Fruit fly (Drosophila melanogaster) whole organism, embryonic: ENCODE data around the gene CG11409.

Experiments
- Blimp-1 ChIP-seq: fragments of 200-800 bp; sonication (Bioruptor generic); optimal IDR thresholded peaks from 3 replicates; lab custom pipeline; 2018; ENCODE audit warnings: missing biosample characterization, missing genetic modification characterization, mild to moderate bottlenecking, moderate library complexity, missing genetic modification reagents
- C15 ChIP-seq: fragments of 200-800 bp; sonication (Bioruptor generic); IDR thresholded peaks from 3 replicates; pipeline ENCODE4 v1.3.6; 2022; ENCODE audit warnings: missing biosample characterization, missing genetic modification characterization
- CG10979 ChIP-seq: fragments of 200-800 bp; sonication (Bioruptor generic); optimal IDR thresholded peaks from 2 replicates; lab custom pipeline; 2018; ENCODE audit warnings: missing biosample characterization, mild to moderate bottlenecking, missing genetic modification characterization, moderate library complexity
- CG11398 ChIP-seq: fragments of 200-800 bp; sonication (Bioruptor generic); optimal IDR thresholded peaks from 2 replicates; lab custom pipeline; 2016; ENCODE audit warnings: missing biosample characterization, missing genetic modification characterization
- CG15696 ChIP-seq: fragments of 200-800 bp; sonication (Bioruptor generic); optimal IDR thresholded peaks from 2 replicates; lab custom pipeline; 2019; ENCODE audit warnings: missing biosample characterization, mild to moderate bottlenecking, missing genetic modification characterization, moderate library complexity
- CG17829 ChIP-seq: fragments of 200-800 bp; optimal IDR thresholded peaks from 2 replicates; lab custom pipeline; 2019; ENCODE audit warnings: missing biosample characterization, mild to moderate bottlenecking, missing genetic modification characterization, moderate library complexity
- CG2712 ChIP-seq: fragments of 200-800 bp; optimal IDR thresholded peaks from 3 replicates; lab custom pipeline; 2019; ENCODE audit warnings: missing biosample characterization, mild to moderate bottlenecking, missing genetic modification characterization, moderate library complexity
- CG4404 ChIP-seq: fragments of 200-800 bp; sonication (Bioruptor generic); IDR thresholded peaks from 2 replicates; pipeline ENCODE4 v1.3.6; 2022; ENCODE audit warnings: missing biosample characterization, missing genetic modification characterization
- CG4707 ChIP-seq: fragments of 200-800 bp; sonication (Bioruptor generic); optimal IDR thresholded peaks from 2 replicates; lab custom pipeline; 2018; ENCODE audit warnings: missing biosample characterization, mild to moderate bottlenecking, missing genetic modification characterization, moderate library complexity
- CG5245 ChIP-seq: fragments of 200-800 bp; sonication (Bioruptor generic); optimal IDR thresholded peaks from 3 replicates; lab custom pipeline; 2016; ENCODE audit warnings: missing biosample characterization, missing genetic modification characterization
- CG6765 ChIP-seq: fragments of 200-800 bp; sonication (Bioruptor generic); optimal IDR thresholded peaks from 3 replicates; lab custom pipeline; 2017; ENCODE audit warnings: missing biosample characterization, mild to moderate bottlenecking, missing genetic modification characterization
- CG6791 ChIP-seq: fragments of 200-800 bp; sonication (Bioruptor generic); IDR thresholded peaks from 3 replicates; pipeline ENCODE4 v1.3.6; 2022; ENCODE audit warnings: missing biosample characterization, missing genetic modification characterization; ENCODE audit not compliant: partially characterized antibody
- CG6854 ChIP-seq: fragments of 200-800 bp; sonication (Bioruptor generic); optimal IDR thresholded peaks from 3 replicates; lab custom pipeline; 2017; ENCODE audit warnings: missing biosample characterization, mild to moderate bottlenecking, missing genetic modification characterization
- CG7372 ChIP-seq: fragments of 200-800 bp; sonication (Bioruptor generic); IDR thresholded peaks from 2 replicates; pipeline ENCODE4 v1.3.6; 2022; ENCODE audit warnings: missing biosample characterization, missing genetic modification characterization
- CG9215 ChIP-seq: fragments of 200-800 bp; sonication (Bioruptor generic); IDR thresholded peaks from 2 replicates; pipeline ENCODE4 v1.3.6; 2022; ENCODE audit warnings: missing biosample characterization, missing genetic modification characterization
- Dip3 ChIP-seq: fragments of 200-800 bp; sonication (Bioruptor generic); optimal IDR thresholded peaks from 3 replicates; lab custom pipeline; 2016; ENCODE audit warnings: missing biosample characterization, missing genetic modification characterization
- ERR ChIP-seq: fragments of 200-800 bp; sonication (Bioruptor generic); optimal IDR thresholded peaks from 2 replicates; lab custom pipeline; 2016; ENCODE audit warnings: missing biosample characterization, missing genetic modification characterization
- Fer2 ChIP-seq: fragments of 200-800 bp; sonication (Bioruptor generic); optimal IDR thresholded peaks from 2 replicates; lab custom pipeline; 2018; ENCODE audit warnings: missing biosample characterization, mild to moderate bottlenecking, missing genetic modification characterization, moderate library complexity
- HLH54F ChIP-seq: fragments of 200-800 bp; sonication (Bioruptor generic); optimal IDR thresholded peaks from 3 replicates; lab custom pipeline; 2016; ENCODE audit warnings: missing biosample characterization, missing genetic modification characterization
- Hr51 ChIP-seq, 2 experiments: fragments of 200-800 bp; sonication (Bioruptor generic); optimal IDR thresholded peaks; 2 replicates in 1 of 2; 3 replicates in 1 of 2; lab custom pipeline; 2016 to 2018; ENCODE audit warnings: missing biosample characterization in 2 of 2, missing genetic modification characterization in 2 of 2, mild to moderate bottlenecking in 1 of 2, moderate library complexity in 1 of 2
- Hsf ChIP-seq: fragments of 200-800 bp; sonication (Bioruptor generic); optimal IDR thresholded peaks from 3 replicates; lab custom pipeline; 2016; ENCODE audit warnings: missing biosample characterization, missing genetic modification characterization
- MESR4 ChIP-seq: fragments of 200-800 bp; sonication (Bioruptor generic); optimal IDR thresholded peaks from 2 replicates; lab custom pipeline; 2018; ENCODE audit warnings: missing biosample characterization, mild to moderate bottlenecking, missing genetic modification characterization, moderate library complexity
- Max ChIP-seq: fragments of 200-800 bp; sonication (Bioruptor generic); optimal IDR thresholded peaks from 2 replicates; lab custom pipeline; 2016; ENCODE audit warnings: missing biosample characterization, mild to moderate bottlenecking, missing genetic modification characterization
- Scr ChIP-seq: fragments of 200-800 bp; sonication (Bioruptor generic); IDR thresholded peaks from 2 replicates; pipeline ENCODE4 v1.3.6; 2022; ENCODE audit warnings: missing biosample characterization, missing genetic modification characterization; ENCODE audit not compliant: partially characterized antibody
- Sox102F ChIP-seq: fragments of 200-800 bp; sonication (Bioruptor generic); optimal IDR thresholded peaks from 2 replicates; lab custom pipeline; 2018; ENCODE audit warnings: missing biosample characterization, mild to moderate bottlenecking, missing genetic modification characterization, moderate library complexity
- Sry-δ ChIP-seq: fragments of 200-800 bp; sonication (Bioruptor generic); optimal IDR thresholded peaks from 2 replicates; lab custom pipeline; 2016; ENCODE audit warnings: missing biosample characterization, missing genetic modification characterization
- Tbp ChIP-seq: fragments of >200 bp; optimal IDR thresholded peaks from 2 replicates; lab custom pipeline; 2018; ENCODE audit warnings: missing biosample characterization, missing genetic modification characterization
- Vsx1 ChIP-seq: fragments of 200-800 bp; sonication (Bioruptor generic); optimal IDR thresholded peaks from 2 replicates; lab custom pipeline; 2017; ENCODE audit warnings: missing biosample characterization, mild to moderate bottlenecking, missing genetic modification characterization, missing genetic modification reagents
- ab ChIP-seq: fragments of 200-800 bp; sonication (Bioruptor generic); optimal IDR thresholded peaks from 2 replicates; lab custom pipeline; 2016; ENCODE audit warnings: missing biosample characterization, missing genetic modification characterization
- ac ChIP-seq: fragments of 200-800 bp; sonication (Bioruptor generic); optimal IDR thresholded peaks from 3 replicates; lab custom pipeline; 2017; ENCODE audit warnings: missing biosample characterization, mild to moderate bottlenecking, missing genetic modification characterization
- al ChIP-seq: fragments of 200-800 bp; sonication (Bioruptor generic); IDR thresholded peaks from 2 replicates; pipeline ENCODE4 v1.3.6; 2022; ENCODE audit warnings: missing biosample characterization, missing genetic modification characterization
- bowl ChIP-seq: fragments of 200-800 bp; sonication (Bioruptor generic); IDR thresholded peaks from 2 replicates; pipeline ENCODE4 v1.3.6; 2022; ENCODE audit warnings: missing biosample characterization, missing genetic modification characterization
- btn ChIP-seq: fragments of 200-800 bp; sonication (Bioruptor generic); optimal IDR thresholded peaks from 2 replicates; lab custom pipeline; 2016; ENCODE audit warnings: missing biosample characterization, missing genetic modification characterization
- cg ChIP-seq: fragments of 200-800 bp; sonication (Bioruptor generic); optimal IDR thresholded peaks from 3 replicates; lab custom pipeline; 2019; ENCODE audit warnings: missing biosample characterization, mild to moderate bottlenecking, missing genetic modification characterization, moderate library complexity
- crol ChIP-seq: fragments of 200-800 bp; sonication (Bioruptor generic); IDR thresholded peaks from 2 replicates; pipeline ENCODE4 v1.3.6; 2022; ENCODE audit warnings: missing biosample characterization, missing genetic modification characterization
- fru ChIP-seq: fragments of >200 bp; optimal IDR thresholded peaks from 2 replicates; lab custom pipeline; 2017
- fu2 ChIP-seq: fragments of 200-800 bp; sonication (Bioruptor generic); optimal IDR thresholded peaks from 2 replicates; lab custom pipeline; 2016; ENCODE audit warnings: missing biosample characterization, missing genetic modification characterization
- gsb-n ChIP-seq: fragments of 200-800 bp; sonication (Bioruptor generic); optimal IDR thresholded peaks from 3 replicates; lab custom pipeline; 2018; ENCODE audit warnings: missing biosample characterization, mild to moderate bottlenecking, missing genetic modification characterization
- hbn ChIP-seq: fragments of 200-800 bp; sonication (Bioruptor generic); IDR thresholded peaks from 2 replicates; pipeline ENCODE4 v1.3.6; 2022; ENCODE audit warnings: missing biosample characterization, missing genetic modification characterization; ENCODE audit not compliant: partially characterized antibody
- odd ChIP-seq: fragments of 200-800 bp; sonication (Bioruptor generic); optimal IDR thresholded peaks from 2 replicates; lab custom pipeline; 2017; ENCODE audit warnings: missing biosample characterization, mild to moderate bottlenecking, missing genetic modification characterization
- otp ChIP-seq: fragments of 200-800 bp; sonication (Bioruptor generic); IDR thresholded peaks from 3 replicates; pipeline ENCODE4, ENCODE4 v1.3.6; 2022; ENCODE audit warnings: missing biosample characterization, missing genetic modification characterization
- p53 ChIP-seq: fragments of 200-800 bp; sonication (Bioruptor generic); optimal IDR thresholded peaks from 2 replicates; lab custom pipeline; 2016; ENCODE audit warnings: missing biosample characterization, missing genetic modification characterization
- pita ChIP-seq: fragments of 200-800 bp; sonication (Bioruptor generic); optimal IDR thresholded peaks from 2 replicates; lab custom pipeline; 2017; ENCODE audit warnings: missing biosample characterization, mild to moderate bottlenecking, missing genetic modification characterization
- prd ChIP-seq, 3 experiments: fragments of >200 bp in 2 of 3; fragments of 200-800 bp in 1 of 3; sonication (Bioruptor generic) in 1 of 3; optimal IDR thresholded peaks in 2 of 3; IDR thresholded peaks in 1 of 3; 2 replicates in 2 of 3; 3 replicates in 1 of 3; pipeline versions ENCODE4 v1.3.6 to Lab custom; 2017 to 2022; ENCODE audit warnings: missing biosample characterization in 1 of 3, missing genetic modification characterization in 1 of 3
- pzg ChIP-seq: fragments of 200-800 bp; sonication (Bioruptor generic); optimal IDR thresholded peaks from 3 replicates; lab custom pipeline; 2018; ENCODE audit warnings: missing biosample characterization, mild to moderate bottlenecking, missing genetic modification characterization, moderate library complexity
- shn ChIP-seq: fragments of 200-800 bp; sonication (Bioruptor generic); optimal IDR thresholded peaks from 3 replicates; lab custom pipeline; 2016; ENCODE audit warnings: missing biosample characterization, missing genetic modification characterization
- sisA ChIP-seq: fragments of 200-800 bp; sonication (Bioruptor generic); IDR thresholded peaks from 2 replicates; pipeline ENCODE4 v1.3.6; 2022; ENCODE audit warnings: missing biosample characterization, missing genetic modification characterization
- slp2 ChIP-seq: fragments of 200-800 bp; sonication (Bioruptor generic); optimal IDR thresholded peaks from 2 replicates; lab custom pipeline; 2016; ENCODE audit warnings: missing biosample characterization, missing genetic modification characterization
- so ChIP-seq: fragments of 200-800 bp; sonication (Bioruptor generic); IDR thresholded peaks from 3 replicates; pipeline ENCODE4 v1.3.6; 2022; ENCODE audit warnings: missing biosample characterization, missing genetic modification characterization
- usp ChIP-seq: fragments of >200 bp; optimal IDR thresholded peaks from 2 replicates; lab custom pipeline; 2017; ENCODE audit warnings: missing biosample characterization, missing genetic modification characterization

CG11409 gene

dm6 chrX:1370104-1370802 is 28.9 kb upstream of the CG11409 start, which contains the start of gene ssx (continued):
- TF ChIP-seq sisA (GFP tag; lab: Robert Waterston, UW): no peak; the same call in 1 of the 2 replicates
- TF ChIP-seq HLH54F (GFP tag; lab: Kevin White, UChicago): peak; percentile 36
- TF ChIP-seq pzg (GFP tag; lab: Kevin White, UChicago): peak; percentile 62
- no peak for TF ChIP-seq C15 (GFP tag; lab: Robert Waterston, UW)
- TF ChIP-seq Hsf (GFP tag; lab: Kevin White, UChicago): peak; percentile 52
- peak; percentile 77 for TF ChIP-seq hbn
- TF ChIP-seq Hr51 (GFP tag; optimal IDR thresholded peaks at IDR 0.05; lab: Kevin White, UChicago): peak in 1 of 2 experiments; percentile 32
- TF ChIP-seq p53 (GFP tag; lab: Kevin White, UChicago): peak; percentile 10
- 0 out of 2 replicates have a peak, but pooled peaks have one; percentile 13 for TF ChIP-seq CG4404 (GFP tag; lab: Robert Waterston, UW)
- no peak for TF ChIP-seq usp (GFP tag; lab: Kevin White, UChicago)
- no peak for TF ChIP-seq ac (GFP tag; lab: Kevin White, UChicago)
- TF ChIP-seq crol (GFP tag; lab: Robert Waterston, UW): no peak
- TF ChIP-seq Scr (GFP tag; lab: Robert Waterston, UW): peak; percentile 86
- no peak for TF ChIP-seq CG15696 (tag; lab: Kevin White, UChicago)
- no peak for TF ChIP-seq CG9215
- TF ChIP-seq odd (GFP tag; lab: Kevin White, UChicago): no peak
- no peak for TF ChIP-seq Fer2 (tag; lab: Kevin White, UChicago)
- TF ChIP-seq CG7372 (GFP tag; lab: Robert Waterston, UW): no peak
- TF ChIP-seq CG6854: peak; percentile 3
- no peak for TF ChIP-seq pita (GFP tag; lab: Kevin White, UChicago)
- no peak for TF ChIP-seq CG11398
- peak; percentile 23 for TF ChIP-seq CG10979 (tag; lab: Kevin White, UChicago)
- TF ChIP-seq otp (GFP tag; lab: Robert Waterston, UW): peak; percentile 50; the same call in 1 of the 3 replicates
- TF ChIP-seq cg (GFP tag; lab: Kevin White, UChicago): peak; percentile 89
- TF ChIP-seq slp2 (GFP tag; lab: Kevin White, UChicago): peak; percentile 29
- TF ChIP-seq so: no peak
- TF ChIP-seq CG6765: no peak
- TF ChIP-seq ERR (GFP tag; lab: Kevin White, UChicago): no peak
- TF ChIP-seq Blimp-1 (GFP tag; lab: Kevin White, UChicago): no peak
- no peak for TF ChIP-seq prd (optimal IDR thresholded peaks at IDR 0.05; lab: Kevin White, UChicago)
- TF ChIP-seq prd (GFP tag; IDR thresholded peaks at IDR 0.05; lab: Robert Waterston, UW): peak; percentile 50; the same call in 2 of the 3 replicates
- no peak for TF ChIP-seq CG5245 (GFP tag; lab: Kevin White, UChicago)
- no peak for TF ChIP-seq Tbp (GFP tag; lab: Kevin White, UChicago)
- TF ChIP-seq CG6791 (GFP tag; lab: Robert Waterston, UW): peak; percentile 85
- TF ChIP-seq al (GFP tag; lab: Robert Waterston, UW): 0 out of 2 replicates have a peak, but pooled peaks have one; percentile 4
- TF ChIP-seq Sry-δ (GFP tag; lab: Kevin White, UChicago): peak; percentile 83
- TF ChIP-seq fru (lab: Kevin White, UChicago): no peak
- TF ChIP-seq shn (GFP tag; lab: Kevin White, UChicago): peak; percentile 65
- TF ChIP-seq Vsx1 (GFP tag; lab: Kevin White, UChicago): no peak
- no peak for TF ChIP-seq Sox102F (GFP tag; lab: Kevin White, UChicago)
- TF ChIP-seq CG17829 (tag; lab: Kevin White, UChicago): peak; percentile 26
- no peak for TF ChIP-seq bowl (GFP tag; lab: Robert Waterston, UW)
- no peak for TF ChIP-seq ab (GFP tag; lab: Kevin White, UChicago)
- TF ChIP-seq gsb-n (tag; lab: Kevin White, UChicago): no peak
- TF ChIP-seq Dip3 (GFP tag; lab: Kevin White, UChicago): peak; percentile 49
- TF ChIP-seq CG2712: peak; percentile 49
- TF ChIP-seq fu2 (GFP tag; lab: Kevin White, UChicago): no peak
- peak; percentile 84 for TF ChIP-seq MESR4 (GFP tag; lab: Kevin White, UChicago)
- TF ChIP-seq Max (GFP tag; lab: Kevin White, UChicago): no peak
- no peak for TF ChIP-seq btn (GFP tag; lab: Kevin White, UChicago)
- no peak for TF ChIP-seq CG4707 (GFP tag; lab: Kevin White, UChicago)
